Worm (Caenorhabditis elegans) whole organism, L2 larva: ENCODE measurements around the gene F09G2.8.

Experiments used
- ama-1 ChIP-seq: fragments of 150-350 bp; optimal IDR thresholded peaks from 2 replicates; lab custom pipeline; 2018; ENCODE audit warnings: inconsistent platforms
- ceh-82 ChIP-seq: fragments of 150-350 bp; optimal IDR thresholded peaks from 2 replicates; lab custom pipeline; 2014; ENCODE audit warnings: missing biosample characterization, missing genetic modification characterization
- nhr-11 ChIP-seq: fragments of 150-350 bp; optimal IDR thresholded peaks from 2 replicates; lab custom pipeline; 2014; ENCODE audit warnings: missing biosample characterization, missing genetic modification characterization
- peb-1 ChIP-seq: fragments of 150-350 bp; optimal IDR thresholded peaks from 2 replicates; lab custom pipeline; 2014; ENCODE audit warnings: missing biosample characterization, missing genetic modification characterization
- snpc-4 ChIP-seq: fragments of 150-350 bp; optimal IDR thresholded peaks from 2 replicates; lab custom pipeline; 2014; ENCODE audit warnings: missing biosample characterization, missing genetic modification characterization
- ztf-4 ChIP-seq: fragments of 150-350 bp; optimal IDR thresholded peaks from 2 replicates; lab custom pipeline; 2014; ENCODE audit warnings: missing biosample characterization, missing genetic modification characterization

- TF ChIP-seq ceh-82 (tag; lab: Kevin White, UChicago) (no peak), peb-1 (tag; lab: Kevin White, UChicago) (no peak), ama-1 (lab: Kevin White, UChicago) (no peak), nhr-11 (tag; lab: Kevin White, UChicago) (no peak), ztf-4 (tag; lab: Kevin White, UChicago) (no peak), snpc-4 (tag; lab: Kevin White, UChicago) (no peak)
Measured at ce11 chrV:7214802-7215201, 21.3 kb upstream of the F09G2.8 start, which contains the start of gene soap-1.
